Worm (Caenorhabditis elegans): ENCODE data around the gene K02D10.4.
A peak's percentile ranks its signal among the peaks of the same experiment; 100 is the strongest.

- TF ChIP-seq him-1 (tag; optimal IDR thresholded peaks at IDR 0.05) = peak; percentile 88
- TF ChIP-seq W03F9.2 (tag; optimal IDR thresholded peaks at IDR 0.05) = peak; percentile 65
- no peak for TF ChIP-seq dao-5 (tag; optimal IDR thresholded peaks at IDR 0.05)
These were observed 20.4 kb upstream of the K02D10.4 start, which contains the start of gene F54F2.6 for ce11 chrIII:8799964-8800795.
